Worm (Caenorhabditis elegans) whole organism, L4 larva: Measurements from ENCODE around the gene pro-1.

Experiments
- F26F4.8 ChIP-seq: fragments of 200-800 bp; sonication (Bioruptor generic); conservative IDR thresholded peaks from 2 replicates; pipeline ENCODE4 v1.3.6; 2022; ENCODE audit warnings: missing genetic modification characterization, missing compliant biosample characterization
- F44E2.7 ChIP-seq: fragments of 200-800 bp; sonication (Bioruptor generic); IDR thresholded peaks from 2 replicates; pipeline ENCODE4 v2.1.2; 2022; ENCODE audit warnings: missing genetic modification characterization, missing compliant biosample characterization
- F49E8.2 ChIP-seq: sonication (generic microtip); optimal IDR thresholded peaks from 2 replicates; lab custom pipeline; 2016; ENCODE audit warnings: missing compliant biosample characterization, mild to moderate bottlenecking, missing genetic modification characterization, borderline replicate concordance
- R02D3.7 ChIP-seq: fragments of 150-350 bp; sonication (generic microtip); optimal IDR thresholded peaks from 3 replicates; lab custom pipeline; 2014; ENCODE audit warnings: missing biosample characterization, missing genetic modification characterization
- T26A8.4 ChIP-seq: fragments of 200-800 bp; sonication (Bioruptor generic); IDR thresholded peaks from 2 replicates; pipeline ENCODE4 v1.3.6; 2022; ENCODE audit warnings: missing genetic modification characterization, missing compliant biosample characterization
- Y5F2A.4 ChIP-seq: fragments of 200-800 bp; sonication (Bioruptor generic); optimal IDR thresholded peaks from 2 replicates; lab custom pipeline; 2018; ENCODE audit warnings: mild to moderate bottlenecking, missing genetic modification characterization, missing compliant biosample characterization
- Y75B8A.6 ChIP-seq: fragments of 200-800 bp; sonication (Bioruptor generic); IDR thresholded peaks from 2 replicates; pipeline ENCODE4 v1.3.6; 2022; ENCODE audit warnings: missing genetic modification reagents, missing genetic modification characterization, missing compliant biosample characterization
- aha-1 ChIP-seq: fragments of 150-350 bp; peaks from one replicate; lab custom pipeline; 2014; ENCODE audit warnings: missing biosample characterization, missing genetic modification characterization
- ceh-20 ChIP-seq: fragments of 200-800 bp; sonication (Bioruptor generic); IDR thresholded peaks from 2 replicates; pipeline ENCODE4 v1.3.6; 2022; ENCODE audit warnings: missing genetic modification reagents, missing genetic modification characterization, missing compliant biosample characterization
- ceh-32 ChIP-seq: sonication (generic microtip); optimal IDR thresholded peaks from 2 replicates; lab custom pipeline; 2016; ENCODE audit warnings: mild to moderate bottlenecking, missing genetic modification characterization, missing compliant biosample characterization; ENCODE audit not compliant: poor library complexity
- ceh-44 ChIP-seq: fragments of 200-800 bp; sonication (Bioruptor generic); IDR thresholded peaks from 2 replicates; pipeline ENCODE4 v1.3.6; 2022; ENCODE audit warnings: missing genetic modification reagents, missing genetic modification characterization, missing compliant biosample characterization
- ceh-62 ChIP-seq: sonication (generic microtip); optimal IDR thresholded peaks from 2 replicates; lab custom pipeline; 2017; ENCODE audit warnings: missing biosample characterization, missing genetic modification characterization
- ctbp-1 ChIP-seq: fragments of 200-800 bp; sonication (Bioruptor generic); IDR thresholded peaks from 2 replicates; pipeline ENCODE4 v1.3.6; 2022; ENCODE audit warnings: missing genetic modification reagents, missing genetic modification characterization, missing compliant biosample characterization
- daf-16 ChIP-seq, 3 experiments: sonication (generic microtip); optimal IDR thresholded peaks; 2 replicates each; lab custom pipeline; 2016 to 2017; ENCODE audit warnings: missing genetic modification characterization in 3 of 3, missing genetic modification reagents in 3 of 3, mild to moderate bottlenecking in 2 of 3, missing compliant biosample characterization in 2 of 3, missing biosample characterization in 1 of 3, moderate library complexity in 1 of 3
- dmd-6 ChIP-seq: fragments of 200-800 bp; sonication (Bioruptor generic); IDR thresholded peaks from 2 replicates; pipeline ENCODE4 v1.3.6; 2022; ENCODE audit warnings: missing genetic modification reagents, missing genetic modification characterization, missing compliant biosample characterization
- duxl-1 ChIP-seq: sonication (generic microtip); optimal IDR thresholded peaks from 2 replicates; lab custom pipeline; 2016; ENCODE audit warnings: mild to moderate bottlenecking, missing genetic modification characterization, moderate library complexity, missing compliant biosample characterization; ENCODE audit not compliant: poor library complexity
- dve-1 ChIP-seq: sonication (generic microtip); optimal IDR thresholded peaks from 2 replicates; lab custom pipeline; 2017; ENCODE audit warnings: antibody characterized with exemption, mild to moderate bottlenecking, missing genetic modification characterization, missing compliant biosample characterization; ENCODE audit not compliant: insufficient read depth
- fos-1 ChIP-seq: fragments of 150-350 bp; optimal IDR thresholded peaks from 2 replicates; lab custom pipeline; 2014; ENCODE audit warnings: missing biosample characterization, missing genetic modification characterization
- gei-8 ChIP-seq: fragments of 200-800 bp; sonication (Bioruptor generic); optimal IDR thresholded peaks from 2 replicates; lab custom pipeline; 2018; ENCODE audit warnings: mild to moderate bottlenecking, missing genetic modification characterization, missing compliant biosample characterization
- hif-1 ChIP-seq, 2 experiments: sonication (generic microtip); optimal IDR thresholded peaks; 2 replicates each; lab custom pipeline; 2016 to 2017; ENCODE audit warnings: missing compliant biosample characterization in 2 of 2, missing genetic modification characterization in 2 of 2, missing genetic modification reagents in 2 of 2, missing genotype in 2 of 2, mild to moderate bottlenecking in 1 of 2
- hlh-11 ChIP-seq: fragments of 200-800 bp; sonication (Bioruptor generic); optimal IDR thresholded peaks from 2 replicates; lab custom pipeline; 2018; ENCODE audit warnings: mild to moderate bottlenecking, missing genetic modification characterization, missing compliant biosample characterization
- hmg-1.1 ChIP-seq: fragments of 200-800 bp; sonication (Bioruptor generic); IDR thresholded peaks from 2 replicates; pipeline ENCODE4 v1.3.6; 2022; ENCODE audit warnings: missing genetic modification reagents, missing genetic modification characterization, missing compliant biosample characterization
- lin-1 ChIP-seq: fragments of 200-800 bp; sonication (Bioruptor generic); IDR thresholded peaks from 2 replicates; pipeline ENCODE4 v1.3.6; 2022; ENCODE audit warnings: missing genetic modification reagents, missing genetic modification characterization, missing compliant biosample characterization
- lin-38 ChIP-seq: fragments of 200-800 bp; sonication (Bioruptor generic); IDR thresholded peaks from 2 replicates; pipeline ENCODE4 v1.3.6; 2022; ENCODE audit warnings: missing genetic modification reagents, missing genetic modification characterization, missing compliant biosample characterization
- lir-3 ChIP-seq: sonication (generic microtip); optimal IDR thresholded peaks from 2 replicates; lab custom pipeline; 2016; ENCODE audit warnings: mild to moderate bottlenecking, missing genetic modification characterization, missing compliant biosample characterization
- lsy-2 ChIP-seq, 2 experiments: fragments of 150-350 bp in 1 of 2; sonication (generic microtip) in 1 of 2; optimal IDR thresholded peaks; 2 replicates each; lab custom pipeline; 2014 to 2017; ENCODE audit warnings: missing biosample characterization in 2 of 2, missing genetic modification characterization in 2 of 2
- mdl-1 ChIP-seq, 2 experiments: fragments of 150-350 bp in 1 of 2; sonication (generic microtip) in 1 of 2; optimal IDR thresholded peaks; 2 replicates each; lab custom pipeline; 2014 to 2017; ENCODE audit warnings: missing biosample characterization in 2 of 2, missing genetic modification characterization in 2 of 2
- mep-1 ChIP-seq: fragments of 150-350 bp; sonication (generic microtip); optimal IDR thresholded peaks from 3 replicates; lab custom pipeline; 2014; ENCODE audit warnings: missing biosample characterization, missing genetic modification characterization
- mes-2 ChIP-seq: sonication (generic microtip); optimal IDR thresholded peaks from 2 replicates; lab custom pipeline; 2016; ENCODE audit warnings: missing genotype, mild to moderate bottlenecking, missing genetic modification characterization, missing compliant biosample characterization; ENCODE audit not compliant: poor library complexity, severe bottlenecking
- mxl-3 ChIP-seq: fragments of 200-800 bp; sonication (Bioruptor generic); optimal IDR thresholded peaks from 2 replicates; lab custom pipeline; 2018; ENCODE audit warnings: mild to moderate bottlenecking, missing genetic modification characterization, missing compliant biosample characterization
- nhr-102 ChIP-seq: sonication (generic microtip); optimal IDR thresholded peaks from 2 replicates; lab custom pipeline; 2016; ENCODE audit warnings: mild to moderate bottlenecking, missing genetic modification characterization, moderate library complexity, missing compliant biosample characterization
- nhr-11 ChIP-seq: fragments of 150-350 bp; optimal IDR thresholded peaks from 2 replicates; lab custom pipeline; 2014; ENCODE audit warnings: missing biosample characterization, missing genetic modification characterization
- nhr-25 ChIP-seq: sonication (generic microtip); optimal IDR thresholded peaks from 2 replicates; lab custom pipeline; 2017; ENCODE audit warnings: missing genetic modification characterization, mild to moderate bottlenecking, missing compliant biosample characterization, antibody characterized with exemption, moderate library complexity, borderline replicate concordance; ENCODE audit not compliant: insufficient read depth
- nhr-28 ChIP-seq: fragments of 150-350 bp; optimal IDR thresholded peaks from 2 replicates; lab custom pipeline; 2014; ENCODE audit warnings: missing biosample characterization, missing genetic modification characterization
- nhr-48 ChIP-seq: sonication (generic microtip); optimal IDR thresholded peaks from 2 replicates; lab custom pipeline; 2016; ENCODE audit warnings: mild to moderate bottlenecking, missing genetic modification characterization, missing compliant biosample characterization
- nhr-76 ChIP-seq: fragments of 150-350 bp; optimal IDR thresholded peaks from 2 replicates; lab custom pipeline; 2014; ENCODE audit warnings: missing biosample characterization, missing genetic modification characterization
- pha-4 ChIP-seq, 2 experiments: fragments of 150-350 bp in 1 of 2; fragments of 200-800 bp in 1 of 2; sonication (Bioruptor generic) in 1 of 2; IDR thresholded peaks in 1 of 2; optimal IDR thresholded peaks in 1 of 2; 2 replicates each; pipeline versions ENCODE4 v1.3.6 to Lab custom; 2014 to 2022; ENCODE audit warnings: missing genetic modification characterization in 2 of 2, missing genetic modification reagents in 2 of 2, missing biosample characterization in 1 of 2, missing compliant biosample characterization in 1 of 2
- php-3 ChIP-seq: fragments of 200-800 bp; sonication (Bioruptor generic); IDR thresholded peaks from 2 replicates; pipeline ENCODE4 v1.3.6; 2022; ENCODE audit warnings: missing genetic modification reagents, missing genetic modification characterization, missing compliant biosample characterization
- pqm-1 ChIP-seq: sonication (generic microtip); optimal IDR thresholded peaks from 2 replicates; lab custom pipeline; 2017; ENCODE audit warnings: missing biosample characterization, missing genetic modification characterization
- rbr-2 ChIP-seq: sonication (generic microtip); optimal IDR thresholded peaks from 2 replicates; lab custom pipeline; 2016; ENCODE audit warnings: missing genotype, missing genetic modification characterization, missing compliant biosample characterization
- set-16 ChIP-seq: fragments of 200-800 bp; sonication (Bioruptor generic); IDR thresholded peaks from 2 replicates; pipeline ENCODE4 v1.3.6; 2022; ENCODE audit warnings: missing genetic modification reagents, missing genetic modification characterization, missing compliant biosample characterization
- snpc-1.2 ChIP-seq: fragments of 200-800 bp; sonication (Bioruptor generic); IDR thresholded peaks from 2 replicates; pipeline ENCODE4 v1.3.6; 2022; ENCODE audit warnings: missing genetic modification reagents, missing genetic modification characterization, missing compliant biosample characterization
- vab-7 ChIP-seq: fragments of 200-800 bp; sonication (Bioruptor generic); IDR thresholded peaks from 2 replicates; pipeline ENCODE4 v1.3.6; 2022; ENCODE audit warnings: missing genetic modification reagents, missing genetic modification characterization, missing compliant biosample characterization
- zip-2 ChIP-seq: fragments of 150-350 bp; optimal IDR thresholded peaks from 2 replicates; lab custom pipeline; 2014; ENCODE audit warnings: missing biosample characterization, missing genetic modification characterization

Gene pro-1

DNA sequence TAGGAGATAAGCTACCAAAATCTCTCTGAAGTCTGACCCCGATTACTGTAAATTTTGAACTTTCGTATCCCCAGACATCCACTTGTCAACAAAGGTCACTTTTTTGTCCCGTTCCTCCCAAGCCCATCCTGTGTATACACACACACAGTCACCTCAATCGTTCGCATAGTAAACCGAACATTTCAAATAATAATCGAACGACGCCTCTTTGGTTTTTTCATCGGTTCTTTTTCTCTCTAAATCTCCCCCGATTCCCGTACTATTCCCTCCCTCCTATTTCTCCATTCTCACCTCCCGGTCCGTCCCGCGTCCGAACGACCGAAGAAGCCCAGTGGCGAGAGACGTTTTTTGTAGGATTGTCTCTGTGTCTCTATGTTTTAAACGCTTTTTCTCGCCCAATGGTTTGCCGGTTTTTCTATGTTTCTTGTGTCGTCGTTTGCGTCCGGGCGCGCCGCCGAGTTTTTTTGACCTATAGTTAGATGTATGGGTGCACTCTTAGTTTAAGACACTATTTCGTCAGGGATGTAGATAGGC lies 12.5 kb downstream of the pro-1 start (continued):
- no peak for TF ChIP-seq Y5F2A.4 (GFP tag; lab: Kevin White, UChicago)
- peak; percentile 32; the same call in 1 of the 2 replicates for TF ChIP-seq ceh-20 (GFP tag; lab: Robert Waterston, UW)
- TF ChIP-seq ceh-62 (tag; lab: Kevin White, UChicago) = no peak
- no peak for TF ChIP-seq ceh-44 (GFP tag; lab: Robert Waterston, UW)
- TF ChIP-seq ceh-32 (tag; lab: Kevin White, UChicago) = no peak

DNA sequence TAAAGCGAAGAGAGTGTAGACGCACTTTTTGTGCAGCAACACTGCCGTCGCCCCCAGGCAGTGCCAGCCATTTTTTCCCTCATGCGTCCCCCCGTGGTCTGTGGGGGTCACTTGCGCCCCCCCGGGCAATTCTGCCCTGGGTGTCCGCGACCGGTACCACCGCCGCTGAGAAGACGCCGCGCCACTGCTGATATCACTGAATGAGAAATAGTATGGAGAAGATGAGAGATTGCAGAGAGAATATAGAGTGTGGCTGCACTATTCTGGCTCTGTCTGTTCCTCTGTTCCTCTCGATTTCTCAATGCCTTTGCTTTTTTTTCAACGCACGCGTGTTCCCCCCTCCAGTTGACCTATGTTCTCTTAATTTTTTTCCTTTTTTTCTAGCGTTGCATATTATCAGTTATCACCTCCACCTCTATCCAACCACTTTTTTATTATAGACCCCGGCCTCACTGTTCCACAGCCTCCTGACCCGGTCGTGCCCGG lies 14.1 kb downstream of the pro-1 start, which contains the start of gene mab-10:
Gene mab-10, plus strand, starts transcription at position 436 of the 486 bp plus-strand sequence.
- TF ChIP-seq hif-1 (tag; optimal IDR thresholded peaks at IDR 0.05; lab: Kevin White, UChicago) (peak in 1 of 2 experiments; percentile 63), php-3 (GFP tag; lab: Robert Waterston, UW) (peak; percentile 71; the same call in 1 of the 2 replicates), gei-8 (GFP tag; lab: Kevin White, UChicago) (peak; percentile 20), mep-1 (peak; percentile 64), ceh-20 (GFP tag; lab: Robert Waterston, UW) (peak; percentile 46; the same call in 1 of the 2 replicates), nhr-25 (peak; percentile 85), T26A8.4 (0 out of 2 replicates have a peak, but pooled peaks have one; percentile 47), duxl-1 (tag; lab: Kevin White, UChicago) (peak; percentile 20), set-16 (GFP tag; lab: Robert Waterston, UW) (peak; percentile 98), lir-3 (tag; lab: Kevin White, UChicago) (no peak), lin-38 (GFP tag; lab: Robert Waterston, UW) (0 out of 2 replicates have a peak, but pooled peaks have one; percentile 19), ceh-32 (tag; lab: Kevin White, UChicago) (peak; percentile 40), zip-2 (tag; lab: Kevin White, UChicago) (no peak), F26F4.8 (no peak), hlh-11 (tag; lab: Kevin White, UChicago) (peak; percentile 90), nhr-28 (peak; percentile 64), R02D3.7 (tag; lab: Kevin White, UChicago) (no peak), F49E8.2 (tag; lab: Kevin White, UChicago) (no peak), pqm-1 (tag; lab: Kevin White, UChicago) (peak; percentile 15), mes-2 (tag; lab: Kevin White, UChicago) (peak; percentile 55), rbr-2 (tag; lab: Kevin White, UChicago) (peak; percentile 52), dve-1 (tag; lab: Kevin White, UChicago) (peak; percentile 67), nhr-76 (tag; lab: Kevin White, UChicago) (no peak), snpc-1.2 (GFP tag; lab: Robert Waterston, UW) (no peak), hmg-1.1 (GFP tag; lab: Robert Waterston, UW) (peak; percentile 78), nhr-102 (peak; percentile 17), aha-1 (tag; lab: Kevin White, UChicago) (peak; percentile 73), fos-1 (tag; lab: Kevin White, UChicago) (no peak), F44E2.7 (GFP tag; lab: Robert Waterston, UW) (0 out of 2 replicates have a peak, but pooled peaks have one; percentile 19), pha-4 (GFP tag; IDR thresholded peaks at IDR 0.05; lab: Robert Waterston, UW) (peak; percentile 17; the same call in 1 of the 2 replicates), pha-4 (tag; optimal IDR thresholded peaks at IDR 0.05; lab: Kevin White, UChicago) (peak; percentile 49), lsy-2 (tag; optimal IDR thresholded peaks at IDR 0.05; lab: Kevin White, UChicago) (peak in 1 of 2 experiments; percentile 53), lin-1 (GFP tag; lab: Robert Waterston, UW) (peak; percentile 23; the same call in 1 of the 2 replicates), ctbp-1 (GFP tag; lab: Robert Waterston, UW) (0 out of 2 replicates have a peak, but pooled peaks have one; percentile 41), vab-7 (GFP tag; lab: Robert Waterston, UW) (0 out of 2 replicates have a peak, but pooled peaks have one; percentile 20), Y75B8A.6 (GFP tag; lab: Robert Waterston, UW) (no peak), nhr-11 (tag; lab: Kevin White, UChicago) (peak; percentile 37), mdl-1 (tag; optimal IDR thresholded peaks at IDR 0.05; lab: Kevin White, UChicago) (peak; percentile 14 to 80), dmd-6 (peak; percentile 44), mxl-3 (GFP tag; lab: Kevin White, UChicago) (peak; percentile 83), daf-16 (GFP tag; optimal IDR thresholded peaks at IDR 0.05; lab: Kevin White, UChicago) (peak in 1 of 2 experiments; percentile 26), daf-16 (tag; optimal IDR thresholded peaks at IDR 0.05; lab: Kevin White, UChicago) (peak; percentile 40), nhr-48 (tag; lab: Kevin White, UChicago) (peak; percentile 20)
